Fruit fly (Drosophila melanogaster): Measurements from ENCODE around the gene CG33124.

- no peak for TF ChIP-seq EcR (GFP tag; optimal IDR thresholded peaks at IDR 0.05)
- no peak for TF ChIP-seq Dll (optimal IDR thresholded peaks at IDR 0.05)
- no peak for TF ChIP-seq CG8478 (optimal IDR thresholded peaks at IDR 0.05)
- no peak for TF ChIP-seq psq (optimal IDR thresholded peaks at IDR 0.05)
- no peak for TF ChIP-seq pan (optimal IDR thresholded peaks at IDR 0.05)
- no peak for TF ChIP-seq usp (GFP tag; optimal IDR thresholded peaks at IDR 0.05)
These were observed 32.8 kb downstream of the CG33124 start for dm6 chr2L:2175930-2176643.

All from whole organism.